Fruit fly (Drosophila melanogaster): ENCODE results near the gene loco.

The loco gene

DNA sequence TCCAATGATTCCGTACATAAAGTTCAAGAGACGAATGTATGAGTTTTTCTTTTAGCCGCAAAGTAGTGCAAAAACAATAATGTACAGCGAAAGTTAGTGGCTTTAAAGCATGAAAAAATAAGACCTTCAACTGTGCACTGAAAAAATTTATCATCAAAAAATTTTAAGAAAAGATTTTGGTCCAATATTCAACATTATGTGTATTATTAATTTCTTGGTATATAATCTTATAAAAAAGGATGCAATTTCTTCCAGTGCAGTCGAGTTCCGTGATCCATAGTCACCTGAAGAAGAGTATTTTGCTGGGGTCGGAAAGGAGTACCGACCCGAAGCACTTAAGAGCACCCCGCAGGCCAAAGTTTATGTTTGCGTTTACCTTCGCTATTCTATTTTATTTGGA lies 29.4 kb upstream of the loco start (continued):
- TF ChIP-seq CG1233 (GFP tag; optimal IDR thresholded peaks at IDR 0.05) (no peak), CG10267 (tag; optimal IDR thresholded peaks at IDR 0.05) (no peak), CG13296 (GFP tag; optimal IDR thresholded peaks at IDR 0.05) (no peak), C15 (GFP tag; IDR thresholded peaks at IDR 0.05) (no peak), Eip74EF (GFP tag; optimal IDR thresholded peaks at IDR 0.05) (no peak), abd-A (tag; optimal IDR thresholded peaks at IDR 0.05) (no peak), CG7556 (GFP tag; optimal IDR thresholded peaks at IDR 0.05) (no peak), CG8281 (tag; optimal IDR thresholded peaks at IDR 0.05) (no peak), Doc3 (GFP tag; IDR thresholded peaks at IDR 0.05; ENCODE audit: partially characterized antibody) (no peak), p53 (GFP tag; optimal IDR thresholded peaks at IDR 0.05) (no peak), CG11696 (GFP tag; IDR thresholded peaks at IDR 0.05) (0 out of 2 replicates have a peak, but pooled peaks have one; percentile 12), CG2116 (GFP tag; optimal IDR thresholded peaks at IDR 0.05) (no peak), ranshi (GFP tag; IDR thresholded peaks at IDR 0.05) (peak; percentile 42; the same call in 1 of the 2 replicates), zfh2 (GFP tag; optimal IDR thresholded peaks at IDR 0.05) (no peak), CG15269 (tag; optimal IDR thresholded peaks at IDR 0.05) (peak; percentile 5), CG15479 (GFP tag; optimal IDR thresholded peaks at IDR 0.05) (no peak), CG10959 (GFP tag; IDR thresholded peaks at IDR 0.05) (no peak), CG2199 (GFP tag; IDR thresholded peaks at IDR 0.05) (no peak), Nf-YC (tag; optimal IDR thresholded peaks at IDR 0.05) (no peak), CG11560 (tag; IDR thresholded peaks at IDR 0.05) (no peak), lab (GFP tag; optimal IDR thresholded peaks at IDR 0.05) (no peak), esg (GFP tag; conservative IDR thresholded peaks at IDR 0.05) (peak; percentile 59), dpn (GFP tag; optimal IDR thresholded peaks at IDR 0.05) (peak in 1 of 2 experiments; percentile 28), CG6272 (GFP tag; IDR thresholded peaks at IDR 0.05) (no peak), unc-4 (GFP tag; IDR thresholded peaks at IDR 0.05; ENCODE audit: partially characterized antibody) (no peak), ci (GFP tag; IDR thresholded peaks at IDR 0.05) (peak; percentile 77), CG8924 (tag; optimal IDR thresholded peaks at IDR 0.05) (no peak), CG12391 (tag; optimal IDR thresholded peaks at IDR 0.05) (peak; percentile 32), tgo (GFP tag; IDR thresholded peaks at IDR 0.05) (peak; percentile 27; the same call in 1 of the 3 replicates), HHEX (GFP tag; optimal IDR thresholded peaks at IDR 0.05) (peak; percentile 22), CG2120 (GFP tag; optimal IDR thresholded peaks at IDR 0.05) (peak; percentile 24), CTCF (GFP tag; optimal IDR thresholded peaks at IDR 0.05) (no peak), pzg (GFP tag; optimal IDR thresholded peaks at IDR 0.05) (no peak), stwl (tag; optimal IDR thresholded peaks at IDR 0.05) (no peak), Scr (GFP tag; IDR thresholded peaks at IDR 0.05; ENCODE audit: partially characterized antibody) (no peak), CG17359 (tag; optimal IDR thresholded peaks at IDR 0.05) (no peak), Sox100B (GFP tag; optimal IDR thresholded peaks at IDR 0.05) (no peak), CG9437 (GFP tag; optimal IDR thresholded peaks at IDR 0.05) (no peak), trem (tag; optimal IDR thresholded peaks at IDR 0.05) (no peak), klu (GFP tag; IDR thresholded peaks at IDR 0.05) (no peak), tio (GFP tag; optimal IDR thresholded peaks at IDR 0.05) (peak; percentile 37), NfI (GFP tag; optimal IDR thresholded peaks at IDR 0.05) (peak; percentile 7), Hmr (GFP tag; optimal IDR thresholded peaks at IDR 0.05) (no peak), CG1603 (tag; optimal IDR thresholded peaks at IDR 0.05) (no peak), Dref (GFP tag; IDR thresholded peaks at IDR 0.05) (no peak), HLH3B (GFP tag; IDR thresholded peaks at IDR 0.05) (no peak), Dek (tag; optimal IDR thresholded peaks at IDR 0.05) (no peak), Ptx1 (GFP tag; IDR thresholded peaks at IDR 0.05) (0 out of 2 replicates have a peak, but pooled peaks have one; percentile 31), Bteb2 (GFP tag; optimal IDR thresholded peaks at IDR 0.05) (no peak), lmd (GFP tag; IDR thresholded peaks at IDR 0.05) (peak; percentile 25; the same call in 1 of the 2 replicates), CG10654 (GFP tag; optimal IDR thresholded peaks at IDR 0.05) (no peak)
